Worm (Caenorhabditis elegans): ENCODE data around the gene cah-2.

ce11 chrII:7529078-7529683, 46.3 kb upstream of the cah-2 start, which contains the start of gene ZK1290.5:
- TF ChIP-seq nhr-28 (tag; optimal IDR thresholded peaks at IDR 0.05), result no peak
- TF ChIP-seq flh-1 (GFP tag; optimal IDR thresholded peaks at IDR 0.05), result no peak
- TF ChIP-seq bed-3 (GFP tag; optimal IDR thresholded peaks at IDR 0.05), result no peak

Data from whole organism, mixed stage, embryonic.